Worm (Caenorhabditis elegans) whole organism, L1 larva: ENCODE data around the gene col-3.
A peak's percentile ranks its signal among the peaks of the same experiment; 100 is the strongest.

ENCODE experiments used
- C16A3.4 ChIP-seq: fragments of 150-350 bp; optimal IDR thresholded peaks from 2 replicates; lab custom pipeline; 2014; ENCODE audit warnings: missing biosample characterization, missing genetic modification characterization
- C34B4.2 ChIP-seq: sonication (generic microtip); optimal IDR thresholded peaks from 2 replicates; lab custom pipeline; 2017; ENCODE audit warnings: mild to moderate bottlenecking, missing genetic modification characterization, missing compliant biosample characterization
- alr-1 ChIP-seq: fragments of 200-800 bp; sonication (Bioruptor generic); optimal IDR thresholded peaks from 2 replicates; lab custom pipeline; 2018; ENCODE audit warnings: borderline replicate concordance, mild to moderate bottlenecking, missing genetic modification characterization, missing compliant biosample characterization
- aly-2 ChIP-seq: fragments of 150-350 bp; optimal IDR thresholded peaks from 2 replicates; lab custom pipeline; 2014; ENCODE audit warnings: missing biosample characterization, missing genetic modification characterization
- ceh-63 ChIP-seq: fragments of 200-800 bp; sonication (Bioruptor generic); optimal IDR thresholded peaks from 2 replicates; lab custom pipeline; 2018; ENCODE audit warnings: mild to moderate bottlenecking, missing genetic modification characterization, missing compliant biosample characterization
- dpl-1 ChIP-seq, 3 experiments: fragments of 150-350 bp in 2 of 3; sonication (generic microtip) in 1 of 3; optimal IDR thresholded peaks; 2 replicates each; lab custom pipeline; 2014 to 2017; ENCODE audit warnings: missing biosample characterization in 3 of 3, missing genetic modification characterization in 3 of 3, missing genetic modification reagents in 3 of 3
- efl-1 ChIP-seq, 4 experiments: fragments of 150-350 bp; optimal IDR thresholded peaks in 3 of 4; peaks in 1 of 4; 1 replicate in 1 of 4; 2 replicates in 3 of 4; lab custom pipeline; 2014; ENCODE audit warnings: missing biosample characterization in 2 of 4, missing genetic modification characterization in 2 of 4, missing genetic modification reagents in 2 of 4
- efl-3 ChIP-seq: fragments of 200-800 bp; sonication (Bioruptor generic); optimal IDR thresholded peaks from 2 replicates; lab custom pipeline; 2018; ENCODE audit warnings: mild to moderate bottlenecking, missing genetic modification characterization, missing compliant biosample characterization
- egl-27 ChIP-seq, 2 experiments: fragments of 150-350 bp in 1 of 2; sonication (generic microtip); optimal IDR thresholded peaks; 3 replicates each; lab custom pipeline; 2017 to 2018; ENCODE audit warnings: missing biosample characterization in 2 of 2, missing genetic modification characterization in 2 of 2, missing genetic modification reagents in 2 of 2
- elt-3 ChIP-seq, 6 experiments: fragments of 150-350 bp in 1 of 6; sonication (generic microtip); optimal IDR thresholded peaks; 2 replicates each; lab custom pipeline; 2017 to 2018; ENCODE audit warnings: missing biosample characterization in 6 of 6, missing genetic modification characterization in 6 of 6, inconsistent platforms in 1 of 6
- fkh-10 ChIP-seq: sonication (generic microtip); optimal IDR thresholded peaks from 2 replicates; lab custom pipeline; 2017; ENCODE audit warnings: missing biosample characterization, missing genetic modification reagents, missing genetic modification characterization
- fos-1 ChIP-seq: fragments of 150-350 bp; optimal IDR thresholded peaks from 2 replicates; lab custom pipeline; 2014; ENCODE audit warnings: missing biosample characterization, missing genetic modification characterization
- grh-1 ChIP-seq: fragments of 200-800 bp; sonication (Bioruptor generic); IDR thresholded peaks from 2 replicates; pipeline ENCODE4 v1.3.6; 2022; ENCODE audit warnings: missing genetic modification reagents, missing genetic modification characterization, missing compliant biosample characterization
- hlh-17 ChIP-seq: fragments of 200-800 bp; sonication (Bioruptor generic); optimal IDR thresholded peaks from 2 replicates; lab custom pipeline; 2018; ENCODE audit warnings: missing genetic modification characterization, mild to moderate bottlenecking, missing compliant biosample characterization, moderate library complexity, borderline replicate concordance
- hlh-4 ChIP-seq: sonication (generic microtip); optimal IDR thresholded peaks from 2 replicates; lab custom pipeline; 2016; ENCODE audit warnings: mild to moderate bottlenecking, missing genetic modification characterization, missing compliant biosample characterization
- isw-1 ChIP-seq: fragments of 200-800 bp; sonication (Bioruptor generic); IDR thresholded peaks from 2 replicates; pipeline ENCODE4 v1.3.6; 2022; ENCODE audit warnings: missing genetic modification characterization, missing compliant biosample characterization
- jun-1 ChIP-seq: fragments of 150-350 bp; optimal IDR thresholded peaks from 2 replicates; lab custom pipeline; 2014; ENCODE audit warnings: missing biosample characterization, missing genetic modification reagents, missing genetic modification characterization
- lin-13 ChIP-seq: fragments of 150-350 bp; optimal IDR thresholded peaks from 2 replicates; lab custom pipeline; 2014; ENCODE audit warnings: missing biosample characterization, missing genetic modification reagents, missing genetic modification characterization
- lin-14 ChIP-seq: fragments of 200-800 bp; sonication (Bioruptor generic); optimal IDR thresholded peaks from 2 replicates; lab custom pipeline; 2018; ENCODE audit warnings: mild to moderate bottlenecking, missing genetic modification characterization, moderate library complexity, missing compliant biosample characterization
- lin-15B ChIP-seq: fragments of 150-350 bp; sonication (generic microtip); optimal IDR thresholded peaks from 3 replicates; lab custom pipeline; 2014; ENCODE audit warnings: missing biosample characterization, missing genetic modification characterization
- lin-39 ChIP-seq: fragments of 150-350 bp; optimal IDR thresholded peaks from 2 replicates; lab custom pipeline; 2014; ENCODE audit warnings: missing biosample characterization, missing genetic modification reagents, missing genetic modification characterization
- mab-9 ChIP-seq: fragments of 200-800 bp; sonication (Bioruptor generic); IDR thresholded peaks from 2 replicates; pipeline ENCODE4 v1.3.6; 2022; ENCODE audit warnings: missing genetic modification reagents, missing genetic modification characterization, missing compliant biosample characterization
- mdl-1 ChIP-seq, 2 experiments: fragments of 150-350 bp; optimal IDR thresholded peaks; 2 replicates each; lab custom pipeline; 2014 to 2017; ENCODE audit warnings: missing biosample characterization in 2 of 2, missing genetic modification characterization in 2 of 2, inconsistent platforms in 1 of 2
- mef-2 ChIP-seq: fragments of 150-350 bp; optimal IDR thresholded peaks from 2 replicates; lab custom pipeline; 2014; ENCODE audit warnings: missing biosample characterization, missing genetic modification characterization
- mep-1 ChIP-seq: fragments of 150-350 bp; optimal IDR thresholded peaks from 2 replicates; lab custom pipeline; 2014; ENCODE audit warnings: missing biosample characterization, missing genetic modification characterization
- nhr-12 ChIP-seq: sonication (generic microtip); optimal IDR thresholded peaks from 2 replicates; lab custom pipeline; 2017; ENCODE audit warnings: missing biosample characterization, missing genetic modification characterization
- nhr-19 ChIP-seq: fragments of 200-800 bp; sonication (Bioruptor generic); conservative IDR thresholded peaks from 2 replicates; pipeline ENCODE4 v1.3.6; 2022; ENCODE audit warnings: missing genetic modification characterization, missing compliant biosample characterization
- nhr-71 ChIP-seq: sonication (generic microtip); optimal IDR thresholded peaks from 2 replicates; lab custom pipeline; 2016; ENCODE audit warnings: mild to moderate bottlenecking, missing genetic modification characterization, moderate library complexity, missing compliant biosample characterization
- nhr-76 ChIP-seq: sonication (generic microtip); optimal IDR thresholded peaks from 2 replicates; lab custom pipeline; 2017; ENCODE audit warnings: missing biosample characterization, missing genetic modification characterization
- nhr-90 ChIP-seq: sonication (generic microtip); optimal IDR thresholded peaks from 2 replicates; lab custom pipeline; 2016; ENCODE audit warnings: mild to moderate bottlenecking, missing genetic modification characterization, missing compliant biosample characterization; ENCODE audit not compliant: poor library complexity
- pag-3 ChIP-seq: sonication (generic microtip); optimal IDR thresholded peaks from 2 replicates; lab custom pipeline; 2017; ENCODE audit warnings: missing genetic modification characterization, mild to moderate bottlenecking, missing compliant biosample characterization, antibody characterized with exemption, borderline replicate concordance; ENCODE audit not compliant: insufficient read depth
- pax-3 ChIP-seq: fragments of 200-800 bp; sonication (Bioruptor generic); optimal IDR thresholded peaks from 2 replicates; lab custom pipeline; 2018; ENCODE audit warnings: mild to moderate bottlenecking, missing genetic modification characterization, moderate library complexity, missing compliant biosample characterization
- pqm-1 ChIP-seq: sonication (generic microtip); optimal IDR thresholded peaks from 3 replicates; lab custom pipeline; 2017; ENCODE audit warnings: missing biosample characterization, missing genetic modification characterization
- rnt-1 ChIP-seq: sonication (generic microtip); optimal IDR thresholded peaks from 2 replicates; lab custom pipeline; 2016; ENCODE audit warnings: mild to moderate bottlenecking, missing genetic modification characterization, moderate library complexity, missing compliant biosample characterization
- skn-1 ChIP-seq: fragments of 150-350 bp; optimal IDR thresholded peaks from 2 replicates; lab custom pipeline; 2014; ENCODE audit warnings: missing biosample characterization, missing genetic modification characterization
- snpc-4 ChIP-seq: fragments of 150-350 bp; optimal IDR thresholded peaks from 2 replicates; lab custom pipeline; 2014; ENCODE audit warnings: missing biosample characterization, missing genetic modification characterization
- snu-23 ChIP-seq: sonication (generic microtip); optimal IDR thresholded peaks from 2 replicates; lab custom pipeline; 2016; ENCODE audit warnings: missing genetic modification characterization, missing compliant biosample characterization
- sox-4 ChIP-seq: sonication (generic microtip); optimal IDR thresholded peaks from 2 replicates; lab custom pipeline; 2016; ENCODE audit warnings: missing genetic modification characterization, missing compliant biosample characterization
- sptf-1 ChIP-seq: fragments of 150-350 bp; optimal IDR thresholded peaks from 2 replicates; lab custom pipeline; 2014; ENCODE audit warnings: missing biosample characterization, missing genetic modification characterization
- sup-37 ChIP-seq: fragments of 200-800 bp; sonication (Bioruptor generic); optimal IDR thresholded peaks from 2 replicates; lab custom pipeline; 2018; ENCODE audit warnings: mild to moderate bottlenecking, missing genetic modification characterization, missing compliant biosample characterization
- tbx-2 ChIP-seq: sonication (generic microtip); optimal IDR thresholded peaks from 2 replicates; lab custom pipeline; 2016; ENCODE audit warnings: missing genetic modification characterization, missing compliant biosample characterization
- tlp-1 ChIP-seq: fragments of 150-350 bp; optimal IDR thresholded peaks from 2 replicates; lab custom pipeline; 2014; ENCODE audit warnings: missing biosample characterization, missing genetic modification characterization
- unc-130 ChIP-seq: fragments of 150-350 bp; optimal IDR thresholded peaks from 2 replicates; lab custom pipeline; 2017; ENCODE audit warnings: missing biosample characterization, missing genetic modification characterization, inconsistent platforms
- unc-30 ChIP-seq: sonication (generic microtip); optimal IDR thresholded peaks from 2 replicates; lab custom pipeline; 2017; ENCODE audit warnings: missing biosample characterization, missing genetic modification characterization
- unc-62 ChIP-seq: fragments of 150-350 bp; optimal IDR thresholded peaks from 2 replicates; lab custom pipeline; 2014; ENCODE audit warnings: missing biosample characterization, missing genetic modification reagents, missing genetic modification characterization
- unc-86 ChIP-seq: sonication (generic microtip); optimal IDR thresholded peaks from 2 replicates; lab custom pipeline; 2016; ENCODE audit warnings: missing genetic modification characterization, missing compliant biosample characterization
- unc-98 ChIP-seq: fragments of 200-800 bp; sonication (Bioruptor generic); IDR thresholded peaks from 2 replicates; pipeline ENCODE4 v1.3.6; 2022; ENCODE audit warnings: missing genetic modification characterization, missing compliant biosample characterization
- vab-15 ChIP-seq: sonication (generic microtip); optimal IDR thresholded peaks from 2 replicates; lab custom pipeline; 2017; ENCODE audit warnings: missing genotype, mild to moderate bottlenecking, missing genetic modification characterization, missing compliant biosample characterization
- xbp-1 ChIP-seq: sonication (generic microtip); optimal IDR thresholded peaks from 2 replicates; lab custom pipeline; 2016; ENCODE audit warnings: missing genetic modification characterization, missing compliant biosample characterization
- ztf-11 ChIP-seq, 2 experiments: sonication (generic microtip); optimal IDR thresholded peaks; 2 replicates each; lab custom pipeline; 2016 to 2017; ENCODE audit warnings: missing genetic modification characterization in 2 of 2, missing biosample characterization in 1 of 2, missing compliant biosample characterization in 1 of 2

The col-3 gene

DNA sequence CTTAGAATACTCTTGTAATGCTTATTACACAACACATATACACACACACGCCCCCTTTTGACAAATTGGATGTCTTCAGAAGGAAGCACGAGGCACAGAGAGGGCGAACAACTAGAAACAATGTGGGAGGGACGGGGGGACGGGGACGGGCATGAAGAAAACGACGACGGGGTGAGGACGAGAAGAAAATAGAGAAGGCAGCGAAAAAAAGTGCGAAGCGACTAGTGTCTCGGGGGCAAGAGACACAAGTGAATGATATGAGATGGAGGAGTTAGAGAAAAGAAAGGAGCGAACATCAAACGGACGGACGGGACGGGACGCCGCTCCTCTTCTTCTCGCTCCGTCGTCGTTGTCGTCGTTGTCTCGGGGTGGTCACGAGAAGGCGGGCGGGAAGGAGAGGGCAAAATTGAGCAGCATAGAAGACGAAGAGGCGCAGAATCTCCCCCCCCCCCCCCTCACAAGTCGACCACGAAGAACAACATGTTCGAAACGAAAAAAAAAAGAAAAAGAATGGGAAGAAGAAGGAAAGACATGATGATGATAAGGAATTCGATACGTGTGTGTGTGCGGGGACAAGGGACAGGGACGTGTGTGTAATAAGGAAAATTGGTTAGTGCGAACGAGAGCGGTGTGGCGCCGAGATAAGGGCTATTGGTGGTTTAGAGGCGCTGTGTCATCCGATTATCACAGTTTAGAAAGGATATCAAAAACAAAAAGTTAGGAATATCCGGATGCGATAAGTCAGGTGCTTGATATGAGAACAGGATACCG lies 29.5 kb upstream of the col-3 start:
- peak; percentile 50 for TF ChIP-seq jun-1 (tag; lab: Kevin White, UChicago)
- TF ChIP-seq snu-23 (GFP tag; lab: Kevin White, UChicago): peak; percentile 59
- TF ChIP-seq mep-1 (tag; lab: Kevin White, UChicago): peak; percentile 38
- TF ChIP-seq alr-1: no peak
- TF ChIP-seq pag-3: no peak
- no peak for TF ChIP-seq nhr-12 (tag; lab: Kevin White, UChicago)
- TF ChIP-seq snpc-4 (tag; lab: Kevin White, UChicago): peak; percentile 21
- TF ChIP-seq grh-1 (GFP tag; lab: Robert Waterston, UW): no peak
- no peak for TF ChIP-seq lin-13 (GFP tag; lab: Kevin White, UChicago)
- TF ChIP-seq efl-3 (GFP tag; lab: Kevin White, UChicago): no peak
- TF ChIP-seq nhr-76 (tag; lab: Kevin White, UChicago): no peak
- peak; percentile 46 for TF ChIP-seq nhr-90 (tag; lab: Kevin White, UChicago)
- peak; percentile 8 for TF ChIP-seq rnt-1 (tag; lab: Kevin White, UChicago)
- TF ChIP-seq isw-1 (GFP tag; lab: Robert Waterston, UW): peak; percentile 11; the same call in 1 of the 2 replicates
- TF ChIP-seq xbp-1 (tag; lab: Kevin White, UChicago): peak; percentile 13
- no peak for TF ChIP-seq sup-37 (GFP tag; lab: Kevin White, UChicago)
- TF ChIP-seq skn-1 (tag; lab: Kevin White, UChicago): peak; percentile 16
- TF ChIP-seq unc-30: no peak
- TF ChIP-seq lin-14 (GFP tag; lab: Kevin White, UChicago): peak; percentile 99
- no peak for TF ChIP-seq hlh-17 (GFP tag; lab: Kevin White, UChicago)
- no peak for TF ChIP-seq sox-4 (tag; lab: Kevin White, UChicago)
- TF ChIP-seq egl-27 (tag; optimal IDR thresholded peaks at IDR 0.05; lab: Kevin White, UChicago): peak in 1 of 2 experiments; percentile 26
- no peak for TF ChIP-seq mef-2
- TF ChIP-seq ztf-11 (tag; optimal IDR thresholded peaks at IDR 0.05; lab: Kevin White, UChicago): peak in 1 of 2 experiments; percentile 24
- no peak for TF ChIP-seq unc-86 (tag; lab: Kevin White, UChicago)
- TF ChIP-seq mdl-1 (tag; optimal IDR thresholded peaks at IDR 0.05; lab: Kevin White, UChicago): peak in 1 of 2 experiments; percentile 57
- no peak for TF ChIP-seq unc-98 (GFP tag; lab: Robert Waterston, UW)
- no peak for TF ChIP-seq hlh-4 (tag; lab: Kevin White, UChicago)
- TF ChIP-seq elt-3 (tag; optimal IDR thresholded peaks at IDR 0.05; lab: Kevin White, UChicago): peak in 2 of 6 experiments; percentile 10 to 53
- TF ChIP-seq tlp-1 (tag; lab: Kevin White, UChicago): no peak
- TF ChIP-seq efl-1 (optimal IDR thresholded peaks at IDR 0.05; lab: Kevin White, UChicago): peak in 1 of 2 experiments; percentile 43
- peak in 1 of 2 experiments; percentile 85 for TF ChIP-seq efl-1 (GFP tag; optimal IDR thresholded peaks at IDR 0.05 in 1 of 2; lab: Kevin White, UChicago)
- TF ChIP-seq ceh-63: no peak
- TF ChIP-seq nhr-19: peak; percentile 28
- no peak for TF ChIP-seq pax-3
- TF ChIP-seq C34B4.2 (tag; lab: Kevin White, UChicago): no peak
- peak; percentile 76 for TF ChIP-seq nhr-71 (tag; lab: Kevin White, UChicago)
- no peak for TF ChIP-seq unc-62
- no peak for TF ChIP-seq unc-130 (tag; lab: Kevin White, UChicago)
- TF ChIP-seq sptf-1 (tag; lab: Kevin White, UChicago): no peak
- TF ChIP-seq lin-39 (tag; lab: Kevin White, UChicago): no peak
- no peak for TF ChIP-seq vab-15
- no peak for TF ChIP-seq C16A3.4 (tag; lab: Kevin White, UChicago)
- no peak for TF ChIP-seq lin-15B (tag; lab: Kevin White, UChicago)
- peak; percentile 59 for TF ChIP-seq tbx-2 (tag; lab: Kevin White, UChicago)
- peak; percentile 72 for TF ChIP-seq fkh-10 (GFP tag; lab: Kevin White, UChicago)
- TF ChIP-seq pqm-1 (tag; lab: Kevin White, UChicago): no peak
- no peak for TF ChIP-seq mab-9 (GFP tag; lab: Robert Waterston, UW)
- TF ChIP-seq aly-2 (tag; lab: Kevin White, UChicago): no peak
- TF ChIP-seq dpl-1 (GFP tag; optimal IDR thresholded peaks at IDR 0.05; lab: Kevin White, UChicago): peak in 1 of 3 experiments; percentile 11
- no peak for TF ChIP-seq fos-1
